Worm (Caenorhabditis elegans) whole organism, young adult: ENCODE data around the gene srx-87.
A peak's percentile ranks its signal among the peaks of the same experiment; 100 is the strongest.

Experiments
- B0261.1 ChIP-seq: sonication (generic microtip); optimal IDR thresholded peaks from 2 replicates; lab custom pipeline; 2016; ENCODE audit warnings: mild to moderate bottlenecking, missing genetic modification characterization, moderate library complexity, missing compliant biosample characterization
- B0336.3 ChIP-seq: fragments of 200-800 bp; sonication (Bioruptor generic); IDR thresholded peaks from 2 replicates; pipeline ENCODE4 v1.3.6; 2022; ENCODE audit warnings: missing genetic modification characterization, missing compliant biosample characterization
- C06A6.2 ChIP-seq: fragments of 200-800 bp; sonication (Bioruptor generic); conservative IDR thresholded peaks from 2 replicates; pipeline ENCODE4 v1.3.6; 2022; ENCODE audit warnings: missing genetic modification characterization, missing compliant biosample characterization
- C17E4.6 ChIP-seq: fragments of 200-800 bp; sonication (Bioruptor generic); IDR thresholded peaks from 2 replicates; pipeline ENCODE4 v1.3.6; 2022; ENCODE audit warnings: missing genetic modification reagents, missing genetic modification characterization, missing compliant biosample characterization
- D2030.7 ChIP-seq: fragments of 200-800 bp; sonication (Bioruptor generic); IDR thresholded peaks from 2 replicates; pipeline ENCODE4 v1.3.6; 2022; ENCODE audit warnings: missing genetic modification reagents, missing genetic modification characterization, missing compliant biosample characterization
- F10E7.11 ChIP-seq: sonication (generic microtip); optimal IDR thresholded peaks from 2 replicates; lab custom pipeline; 2017; ENCODE audit warnings: mild to moderate bottlenecking, missing genetic modification characterization, moderate library complexity, missing compliant biosample characterization
- F33H1.4 ChIP-seq: fragments of 200-800 bp; sonication (Bioruptor generic); IDR thresholded peaks from 2 replicates; pipeline ENCODE4 v1.3.6; 2022; ENCODE audit warnings: missing genetic modification reagents, missing genetic modification characterization, missing compliant biosample characterization
- F39B2.1 ChIP-seq: fragments of 200-800 bp; sonication (Bioruptor generic); IDR thresholded peaks from 2 replicates; pipeline ENCODE4 v1.3.6; 2022; ENCODE audit warnings: missing genetic modification reagents, missing genetic modification characterization, missing compliant biosample characterization
- F49E8.2 ChIP-seq: sonication (generic microtip); optimal IDR thresholded peaks from 3 replicates; lab custom pipeline; 2017; ENCODE audit warnings: missing genetic modification characterization, mild to moderate bottlenecking, missing compliant biosample characterization, antibody characterized with exemption, moderate library complexity; ENCODE audit not compliant: insufficient read depth
- F52B5.7 ChIP-seq: sonication (generic microtip); optimal IDR thresholded peaks from 2 replicates; lab custom pipeline; 2016; ENCODE audit warnings: mild to moderate bottlenecking, missing genetic modification characterization, missing compliant biosample characterization
- F55B11.4 ChIP-seq: sonication (generic microtip); optimal IDR thresholded peaks from 2 replicates; lab custom pipeline; 2016; ENCODE audit warnings: missing compliant biosample characterization, missing genetic modification characterization, borderline replicate concordance; ENCODE audit not compliant: insufficient read depth
- K11D2.4 ChIP-seq: fragments of 200-800 bp; sonication (Bioruptor generic); IDR thresholded peaks from 2 replicates; pipeline ENCODE4 v1.3.6; 2022; ENCODE audit warnings: missing genetic modification reagents, missing genetic modification characterization, missing compliant biosample characterization
- T26A5.8 ChIP-seq: sonication (generic microtip); optimal IDR thresholded peaks from 2 replicates; lab custom pipeline; 2016; ENCODE audit warnings: missing genetic modification characterization, missing compliant biosample characterization
- Y53G8AR.9 ChIP-seq: fragments of 200-800 bp; sonication (Bioruptor generic); conservative IDR thresholded peaks from 2 replicates; pipeline ENCODE4 v1.3.6; 2022; ENCODE audit warnings: missing genetic modification reagents, missing genetic modification characterization, missing compliant biosample characterization
- ZK185.1 ChIP-seq: sonication (generic microtip); optimal IDR thresholded peaks from 2 replicates; lab custom pipeline; 2016; ENCODE audit warnings: mild to moderate bottlenecking, missing genetic modification characterization, missing compliant biosample characterization; ENCODE audit not compliant: poor library complexity, severe bottlenecking
- athp-1 ChIP-seq: sonication (generic microtip); optimal IDR thresholded peaks from 2 replicates; lab custom pipeline; 2017; ENCODE audit warnings: mild to moderate bottlenecking, missing genetic modification characterization, missing compliant biosample characterization
- attf-3 ChIP-seq: fragments of 200-800 bp; sonication (Bioruptor generic); conservative IDR thresholded peaks from 2 replicates; pipeline ENCODE4 v1.3.6; 2022; ENCODE audit warnings: missing genetic modification reagents, missing genetic modification characterization, missing compliant biosample characterization
- attf-5 ChIP-seq: fragments of 200-800 bp; sonication (Bioruptor generic); optimal IDR thresholded peaks from 2 replicates; lab custom pipeline; 2018; ENCODE audit warnings: mild to moderate bottlenecking, missing genetic modification characterization, missing compliant biosample characterization
- cebp-1 ChIP-seq, 2 experiments: fragments of 200-800 bp in 1 of 2; sonication (Bioruptor generic) in 1 of 2; sonication (generic microtip) in 1 of 2; IDR thresholded peaks in 1 of 2; optimal IDR thresholded peaks in 1 of 2; 2 replicates each; pipeline versions ENCODE4 v1.3.6 to Lab custom; 2017 to 2022; ENCODE audit warnings: missing compliant biosample characterization in 2 of 2, missing genetic modification characterization in 2 of 2, mild to moderate bottlenecking in 1 of 2, missing genetic modification reagents in 1 of 2, moderate library complexity in 1 of 2
- ceh-27 ChIP-seq: fragments of 200-800 bp; sonication (Bioruptor generic); optimal IDR thresholded peaks from 2 replicates; lab custom pipeline; 2018; ENCODE audit warnings: mild to moderate bottlenecking, missing genetic modification characterization, moderate library complexity, missing compliant biosample characterization
- ceh-91 ChIP-seq: fragments of 200-800 bp; sonication (Bioruptor generic); IDR thresholded peaks from 2 replicates; pipeline ENCODE4 v1.3.6; 2022; ENCODE audit warnings: missing genetic modification reagents, missing genetic modification characterization, missing compliant biosample characterization
- chd-7 ChIP-seq: sonication (generic microtip); optimal IDR thresholded peaks from 2 replicates; lab custom pipeline; 2016; ENCODE audit warnings: mild to moderate bottlenecking, missing genetic modification characterization, moderate library complexity, missing compliant biosample characterization
- dox-1 ChIP-seq: fragments of 200-800 bp; sonication (Bioruptor generic); IDR thresholded peaks from 2 replicates; pipeline ENCODE4 v1.3.6; 2022; ENCODE audit warnings: missing genetic modification reagents, missing genetic modification characterization, missing compliant biosample characterization
- him-1 ChIP-seq: sonication (generic microtip); optimal IDR thresholded peaks from 2 replicates; lab custom pipeline; 2016; ENCODE audit warnings: missing genotype, missing genetic modification reagents, missing genetic modification characterization, missing compliant biosample characterization
- hmg-1.2 ChIP-seq: fragments of 200-800 bp; sonication (Bioruptor generic); IDR thresholded peaks from 2 replicates; pipeline ENCODE4 v1.3.6; 2022; ENCODE audit warnings: missing genetic modification reagents, missing genetic modification characterization, missing compliant biosample characterization
- hmg-20 ChIP-seq: fragments of 200-800 bp; sonication (Bioruptor generic); IDR thresholded peaks from 2 replicates; pipeline ENCODE4 v1.3.6; 2022; ENCODE audit warnings: missing genetic modification reagents, missing genetic modification characterization, missing compliant biosample characterization
- hrde-1 ChIP-seq: sonication (generic microtip); optimal IDR thresholded peaks from 2 replicates; lab custom pipeline; 2016; ENCODE audit warnings: missing genetic modification characterization, mild to moderate bottlenecking, missing compliant biosample characterization, moderate library complexity, missing genotype, missing genetic modification reagents, borderline replicate concordance
- let-526 ChIP-seq: fragments of 200-800 bp; sonication (Bioruptor generic); IDR thresholded peaks from 2 replicates; pipeline ENCODE4 v1.3.6; 2022; ENCODE audit warnings: missing genetic modification reagents, missing genetic modification characterization, missing compliant biosample characterization
- lin-35 ChIP-seq, 3 experiments: fragments of 150-350 bp in 2 of 3; sonication (generic microtip) in 1 of 3; optimal IDR thresholded peaks; 2 replicates each; lab custom pipeline; 2014 to 2018; ENCODE audit warnings: missing biosample characterization in 3 of 3, missing genetic modification characterization in 3 of 3, missing genetic modification reagents in 3 of 3
- lin-40 ChIP-seq: sonication (generic microtip); optimal IDR thresholded peaks from 2 replicates; lab custom pipeline; 2016; ENCODE audit warnings: missing genetic modification characterization, mild to moderate bottlenecking, missing compliant biosample characterization, missing genotype, missing genetic modification reagents
- madf-10 ChIP-seq: sonication (generic microtip); optimal IDR thresholded peaks from 2 replicates; lab custom pipeline; 2016; ENCODE audit warnings: mild to moderate bottlenecking, missing genetic modification characterization, missing compliant biosample characterization
- madf-3 ChIP-seq: fragments of 200-800 bp; sonication (Bioruptor generic); IDR thresholded peaks from 2 replicates; pipeline ENCODE4 v1.3.6; 2022; ENCODE audit warnings: missing genetic modification reagents, missing genetic modification characterization, missing compliant biosample characterization
- madf-8 ChIP-seq: fragments of 200-800 bp; sonication (Bioruptor generic); conservative IDR thresholded peaks from 2 replicates; pipeline ENCODE4 v1.3.6; 2022; ENCODE audit warnings: missing genetic modification reagents, missing genetic modification characterization, missing compliant biosample characterization
- nfyb-1 ChIP-seq: fragments of 200-800 bp; sonication (Bioruptor generic); IDR thresholded peaks from 2 replicates; pipeline ENCODE4 v1.3.6; 2022; ENCODE audit warnings: missing genetic modification reagents, missing genetic modification characterization, missing compliant biosample characterization
- nhr-120 ChIP-seq: fragments of 200-800 bp; sonication (Bioruptor generic); IDR thresholded peaks from 2 replicates; pipeline ENCODE4 v1.3.6; 2022; ENCODE audit warnings: missing genetic modification characterization, missing compliant biosample characterization
- nhr-90 ChIP-seq: sonication (generic microtip); optimal IDR thresholded peaks from 2 replicates; lab custom pipeline; 2016; ENCODE audit warnings: missing genotype, mild to moderate bottlenecking, missing genetic modification characterization, missing compliant biosample characterization
- pbrm-1 ChIP-seq: fragments of 200-800 bp; sonication (Bioruptor generic); IDR thresholded peaks from 2 replicates; pipeline ENCODE4 v1.3.6; 2022; ENCODE audit warnings: missing genetic modification reagents, missing genetic modification characterization, missing compliant biosample characterization
- pha-4 ChIP-seq: fragments of 150-350 bp; sonication (generic microtip); optimal IDR thresholded peaks from 2 replicates; lab custom pipeline; 2014; ENCODE audit warnings: missing biosample characterization, missing genetic modification reagents, missing genetic modification characterization
- rec-8 ChIP-seq, 2 experiments: sonication (generic microtip); optimal IDR thresholded peaks; 2 replicates each; lab custom pipeline; 2016; ENCODE audit warnings: mild to moderate bottlenecking in 2 of 2, missing genetic modification characterization in 2 of 2, missing genetic modification reagents in 2 of 2, missing genotype in 2 of 2, missing biosample characterization in 1 of 2, missing compliant biosample characterization in 1 of 2, moderate library complexity in 1 of 2
- sdz-38 ChIP-seq: sonication (generic microtip); optimal IDR thresholded peaks from 2 replicates; lab custom pipeline; 2016; ENCODE audit warnings: missing genotype, missing genetic modification characterization, missing compliant biosample characterization
- snpc-4 ChIP-seq, 5 experiments: fragments of 150-350 bp in 1 of 5; sonication (generic microtip) in 4 of 5; optimal IDR thresholded peaks; 2 replicates each; lab custom pipeline; 2014 to 2018; ENCODE audit warnings: missing genetic modification characterization in 5 of 5, missing biosample characterization in 3 of 5, antibody characterized with exemption in 2 of 5, mild to moderate bottlenecking in 2 of 5, missing compliant biosample characterization in 2 of 5, missing genotype in 2 of 5, moderate library complexity in 2 of 5, missing genetic modification reagents in 1 of 5
- xnd-1 ChIP-seq: sonication (generic microtip); optimal IDR thresholded peaks from 2 replicates; lab custom pipeline; 2016; ENCODE audit warnings: missing genotype, missing genetic modification reagents, missing genetic modification characterization, missing compliant biosample characterization
- zfh-2 ChIP-seq: fragments of 200-800 bp; sonication (Bioruptor generic); conservative IDR thresholded peaks from 2 replicates; pipeline ENCODE4 v1.3.6; 2022; ENCODE audit warnings: missing genetic modification reagents, missing genetic modification characterization, missing compliant biosample characterization
- ztf-25 ChIP-seq: fragments of 200-800 bp; sonication (Bioruptor generic); IDR thresholded peaks from 2 replicates; pipeline ENCODE4 v1.3.6; 2022; ENCODE audit warnings: missing genetic modification reagents, missing genetic modification characterization, missing compliant biosample characterization
- ztf-3 ChIP-seq: fragments of 200-800 bp; sonication (Bioruptor generic); optimal IDR thresholded peaks from 2 replicates; lab custom pipeline; 2018; ENCODE audit warnings: mild to moderate bottlenecking, missing genetic modification characterization, missing compliant biosample characterization
- ztf-6 ChIP-seq: fragments of 200-800 bp; sonication (Bioruptor generic); IDR thresholded peaks from 2 replicates; pipeline ENCODE4 v1.3.6; 2022; ENCODE audit warnings: missing genetic modification reagents, missing genetic modification characterization, missing compliant biosample characterization

Gene srx-87

DNA sequence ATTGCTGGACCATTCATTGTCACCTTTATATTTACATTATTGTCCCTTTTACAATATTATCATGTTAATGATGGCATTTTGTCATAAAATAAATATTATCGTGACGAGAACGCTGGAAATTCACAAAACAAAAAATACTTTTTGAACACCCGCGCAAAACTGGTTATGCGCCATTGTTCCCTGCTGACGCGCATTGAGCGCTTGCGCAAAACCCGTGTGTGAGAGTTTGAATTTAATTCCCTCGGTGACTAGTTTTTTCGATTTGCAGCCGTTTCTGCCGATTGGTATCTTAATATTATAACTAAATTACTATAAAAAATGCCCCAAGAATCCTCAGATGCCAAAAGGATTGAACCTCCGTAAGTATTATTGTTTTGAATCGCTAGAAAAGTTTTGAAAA lies 43.2 kb upstream of the srx-87 start, which contains the start of gene pafo-1 (continued):
- TF ChIP-seq C17E4.6 (no peak), snpc-4 (GFP tag; optimal IDR thresholded peaks at IDR 0.05; lab: Kevin White, UChicago) (peak; percentile 41), snpc-4 (tag; optimal IDR thresholded peaks at IDR 0.05; lab: Kevin White, UChicago) (peak; percentile 40 to 85 (median 67)), cebp-1 (GFP tag; IDR thresholded peaks at IDR 0.05; lab: Robert Waterston, UW) (no peak), cebp-1 (tag; optimal IDR thresholded peaks at IDR 0.05; lab: Kevin White, UChicago) (no peak), F10E7.11 (tag; lab: Kevin White, UChicago) (peak; percentile 10), hmg-20 (GFP tag; lab: Robert Waterston, UW) (peak; percentile 72), let-526 (GFP tag; lab: Robert Waterston, UW) (peak; percentile 64; the same call in 1 of the 2 replicates), ceh-27 (GFP tag; lab: Kevin White, UChicago) (peak; percentile 71), T26A5.8 (no peak), pbrm-1 (GFP tag; lab: Robert Waterston, UW) (peak; percentile 91), sdz-38 (no peak), lin-40 (tag; lab: Kevin White, UChicago) (peak; percentile 87), dox-1 (GFP tag; lab: Robert Waterston, UW) (peak; percentile 95), K11D2.4 (GFP tag; lab: Robert Waterston, UW) (peak; percentile 84), ztf-25 (GFP tag; lab: Robert Waterston, UW) (0 out of 2 replicates have a peak, but pooled peaks have one; percentile 58), attf-5 (GFP tag; lab: Kevin White, UChicago) (peak; percentile 89), zfh-2 (GFP tag; lab: Robert Waterston, UW) (no peak), nfyb-1 (GFP tag; lab: Robert Waterston, UW) (peak; percentile 93), him-1 (peak; percentile 56), hmg-1.2 (GFP tag; lab: Robert Waterston, UW) (peak; percentile 64), nhr-120 (GFP tag; lab: Robert Waterston, UW) (no peak), hrde-1 (tag; lab: Kevin White, UChicago) (peak; percentile 57), rec-8 (tag; optimal IDR thresholded peaks at IDR 0.05; lab: Kevin White, UChicago) (no peak), B0261.1 (tag; lab: Kevin White, UChicago) (peak; percentile 14), chd-7 (tag; lab: Kevin White, UChicago) (peak; percentile 7), attf-3 (GFP tag; lab: Robert Waterston, UW) (peak; percentile 62; the same call in 1 of the 2 replicates), madf-8 (GFP tag; lab: Robert Waterston, UW) (peak; percentile 61), D2030.7 (peak; percentile 85), ztf-3 (no peak), B0336.3 (GFP tag; lab: Robert Waterston, UW) (peak; percentile 92), athp-1 (peak; percentile 21), Y53G8AR.9 (GFP tag; lab: Robert Waterston, UW) (peak; percentile 91), F55B11.4 (no peak), madf-3 (GFP tag; lab: Robert Waterston, UW) (peak; percentile 76; the same call in 1 of the 2 replicates), F52B5.7 (tag; lab: Kevin White, UChicago) (no peak), ztf-6 (GFP tag; lab: Robert Waterston, UW) (no peak), ZK185.1 (tag; lab: Kevin White, UChicago) (peak; percentile 88), lin-35 (GFP tag; optimal IDR thresholded peaks at IDR 0.05; lab: Kevin White, UChicago) (peak; percentile 92 to 98 (median 93)), F33H1.4 (GFP tag; lab: Robert Waterston, UW) (peak; percentile 74), C06A6.2 (GFP tag; lab: Robert Waterston, UW) (peak; percentile 78), pha-4 (tag; lab: Kevin White, UChicago) (peak; percentile 16), madf-10 (tag; lab: Kevin White, UChicago) (no peak), F39B2.1 (GFP tag; lab: Robert Waterston, UW) (no peak), nhr-90 (tag; lab: Kevin White, UChicago) (no peak), xnd-1 (tag; lab: Kevin White, UChicago) (peak; percentile 65), F49E8.2 (tag; lab: Kevin White, UChicago) (no peak), ceh-91 (GFP tag; lab: Robert Waterston, UW) (peak; percentile 35; the same call in 1 of the 2 replicates)
